Worm (Caenorhabditis elegans) whole organism, mixed stage, embryonic: Measurements from ENCODE around the gene nhr-122.

Experiments used
- bed-3 ChIP-seq: fragments of 200-800 bp; sonication (Bioruptor generic); optimal IDR thresholded peaks from 3 replicates; lab custom pipeline; 2018; ENCODE audit warnings: mild to moderate bottlenecking, missing genetic modification characterization, moderate library complexity, missing compliant biosample characterization
- blmp-1 ChIP-seq: fragments of 150-350 bp; optimal IDR thresholded peaks from 2 replicates; lab custom pipeline; 2014; ENCODE audit warnings: missing biosample characterization, missing genetic modification characterization
- drap-1 ChIP-seq: fragments of 200-800 bp; sonication (Bioruptor generic); optimal IDR thresholded peaks from 3 replicates; lab custom pipeline; 2018; ENCODE audit warnings: mild to moderate bottlenecking, missing genetic modification characterization, missing compliant biosample characterization
- hlh-1 ChIP-seq: fragments of 150-350 bp; optimal IDR thresholded peaks from 2 replicates; lab custom pipeline; 2014; ENCODE audit warnings: missing biosample characterization, missing genetic modification reagents, missing genetic modification characterization
- lin-13 ChIP-seq: fragments of 150-350 bp; optimal IDR thresholded peaks from 2 replicates; lab custom pipeline; 2014; ENCODE audit warnings: missing biosample characterization, missing genetic modification characterization
- mab-5 ChIP-seq: fragments of 150-350 bp; optimal IDR thresholded peaks from 2 replicates; lab custom pipeline; 2014; ENCODE audit warnings: missing biosample characterization, missing genetic modification characterization
- nhr-12 ChIP-seq: fragments of 150-350 bp; optimal IDR thresholded peaks from 2 replicates; lab custom pipeline; 2014; ENCODE audit warnings: missing biosample characterization, missing genetic modification characterization
- nhr-28 ChIP-seq: fragments of 150-350 bp; optimal IDR thresholded peaks from 2 replicates; lab custom pipeline; 2014; ENCODE audit warnings: missing biosample characterization, missing genetic modification characterization
- pha-4 ChIP-seq: fragments of 150-350 bp; optimal IDR thresholded peaks from 2 replicates; lab custom pipeline; 2018; ENCODE audit warnings: missing biosample characterization, missing genetic modification reagents, missing genetic modification characterization
- snpc-4 ChIP-seq: fragments of 150-350 bp; optimal IDR thresholded peaks from 2 replicates; lab custom pipeline; 2014; ENCODE audit warnings: missing biosample characterization, missing genetic modification characterization
- sptf-1 ChIP-seq: sonication (generic microtip); optimal IDR thresholded peaks from 2 replicates; lab custom pipeline; 2017; ENCODE audit warnings: mild to moderate bottlenecking, missing genetic modification characterization, moderate library complexity, missing compliant biosample characterization
- tbx-8 ChIP-seq: fragments of 200-800 bp; sonication (Bioruptor generic); optimal IDR thresholded peaks from 2 replicates; lab custom pipeline; 2018; ENCODE audit warnings: mild to moderate bottlenecking, missing genetic modification characterization, moderate library complexity, missing compliant biosample characterization
- unc-120 ChIP-seq: sonication (generic microtip); optimal IDR thresholded peaks from 2 replicates; lab custom pipeline; 2017; ENCODE audit warnings: missing genetic modification characterization, missing compliant biosample characterization; ENCODE audit not compliant: poor library complexity, severe bottlenecking
- unc-39 ChIP-seq: fragments of 150-350 bp; optimal IDR thresholded peaks from 2 replicates; lab custom pipeline; 2014; ENCODE audit warnings: missing biosample characterization, missing genetic modification characterization
- ztf-11 ChIP-seq: fragments of 150-350 bp; optimal IDR thresholded peaks from 2 replicates; lab custom pipeline; 2014; ENCODE audit warnings: missing biosample characterization, missing genetic modification characterization

The nhr-122 gene

ce11 chrIV:1659978-1660377, 46.3 kb downstream of the nhr-122 start, which contains the start of gene Y41D4B.4:
Gene Y41D4B.4, plus strand, starts transcription at chrIV:1660110.
- no peak for TF ChIP-seq unc-39 (tag; lab: Kevin White, UChicago)
- no peak for TF ChIP-seq bed-3

- TF ChIP-seq bed-3 = no peak
- no peak for TF ChIP-seq nhr-12 (tag; lab: Kevin White, UChicago)
- TF ChIP-seq lin-13 (tag; lab: Kevin White, UChicago) = no peak
- no peak for TF ChIP-seq drap-1
- no peak for TF ChIP-seq nhr-28 (tag; lab: Kevin White, UChicago)
- no peak for TF ChIP-seq snpc-4
- no peak for TF ChIP-seq sptf-1 (tag; lab: Kevin White, UChicago)
- no peak for TF ChIP-seq mab-5 (tag; lab: Kevin White, UChicago)
Measured at ce11 chrIV:1660735-1661134, 47.0 kb downstream of the nhr-122 start.

- no peak for TF ChIP-seq sptf-1 (tag; lab: Kevin White, UChicago)
- no peak for TF ChIP-seq pha-4
- no peak for TF ChIP-seq tbx-8
- no peak for TF ChIP-seq nhr-28 (tag; lab: Kevin White, UChicago)
- no peak for TF ChIP-seq blmp-1 (tag; lab: Kevin White, UChicago)
- no peak for TF ChIP-seq unc-120
- no peak for TF ChIP-seq ztf-11
- no peak for TF ChIP-seq hlh-1
- TF ChIP-seq, all 35 proteins: peak for 0
Measured at ce11 chrIV:1662872-1663271, 49.2 kb downstream of the nhr-122 start.
